Worm (Caenorhabditis elegans): Measurements from ENCODE around the gene nhr-32.

The nhr-32 gene

DNA sequence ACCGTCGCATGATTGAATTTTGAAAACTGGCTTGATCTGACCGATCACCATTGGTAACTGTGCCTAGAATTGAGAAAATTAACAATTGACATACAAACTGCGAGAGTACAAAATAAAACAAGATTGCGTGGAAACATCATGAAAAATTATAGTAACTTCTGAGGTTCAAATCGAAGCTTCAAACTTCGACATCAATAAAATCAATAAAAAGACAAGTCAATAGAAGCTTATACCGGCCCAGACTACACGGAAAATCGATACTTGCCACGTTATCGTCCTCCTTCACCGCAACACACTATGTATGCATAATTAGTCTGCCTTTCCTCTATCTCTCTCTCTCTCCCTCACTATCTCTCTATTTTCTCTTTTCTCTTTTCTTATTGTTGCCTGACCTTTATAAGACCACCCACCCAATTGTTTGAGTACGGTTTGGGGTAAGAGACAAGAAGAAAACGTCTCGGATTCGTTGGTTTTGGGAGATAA lies 25.1 kb upstream of the nhr-32 start, which contains the start of gene skr-21:
TSS of gene skr-21 (minus strand) at position 51 of the 483 bp plus-strand sequence.
- TF ChIP-seq C08G9.2 (tag; optimal IDR thresholded peaks at IDR 0.05) (no peak), ceh-30 (tag; optimal IDR thresholded peaks at IDR 0.05) (no peak), nfya-1 (tag; optimal IDR thresholded peaks at IDR 0.05) (peak; percentile 45), ceh-45 (GFP tag; IDR thresholded peaks at IDR 0.05) (no peak), gmeb-2 (tag; optimal IDR thresholded peaks at IDR 0.05) (no peak), elt-4 (tag; optimal IDR thresholded peaks at IDR 0.05) (no peak), elt-2 (tag; optimal IDR thresholded peaks at IDR 0.05) (peak; percentile 35), sdc-2 (tag; optimal IDR thresholded peaks at IDR 0.05) (no peak), sox-4 (tag; optimal IDR thresholded peaks at IDR 0.05) (no peak), sox-2 (GFP tag; IDR thresholded peaks at IDR 0.05) (peak; percentile 45), rnt-1 (tag; optimal IDR thresholded peaks at IDR 0.05) (no peak), ceh-31 (tag; optimal IDR thresholded peaks at IDR 0.05) (peak; percentile 9), ceh-48 (tag; optimal IDR thresholded peaks at IDR 0.05) (peak; percentile 73), ref-2 (tag; optimal IDR thresholded peaks at IDR 0.05) (no peak), pat-9 (tag; optimal IDR thresholded peaks at IDR 0.05) (no peak), fax-1 (tag; optimal IDR thresholded peaks at IDR 0.05) (no peak), tbx-2 (tag; optimal IDR thresholded peaks at IDR 0.05) (peak; percentile 40)

DNA sequence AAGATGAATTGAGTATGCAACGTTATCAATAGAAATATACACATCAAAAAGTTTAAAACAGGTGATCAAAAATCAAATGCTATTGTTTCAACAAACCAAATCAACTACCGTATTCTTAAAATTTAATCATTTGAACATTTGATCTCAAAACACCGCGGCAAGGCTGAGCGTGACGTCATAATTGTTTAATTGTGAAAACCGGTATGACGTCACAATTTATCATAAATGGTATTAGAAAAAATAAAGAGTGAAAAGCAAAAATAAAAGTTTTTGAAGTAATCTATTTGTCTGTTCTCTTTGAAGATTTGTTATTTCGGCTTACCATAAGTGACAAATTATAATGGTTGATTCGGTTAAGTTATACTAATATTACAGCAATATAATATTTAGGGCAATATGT lies 24.0 kb upstream of the nhr-32 start:
- TF ChIP-seq pha-4 (tag; optimal IDR thresholded peaks at IDR 0.05): no peak
- TF ChIP-seq rnt-1 (tag; optimal IDR thresholded peaks at IDR 0.05): no peak
- TF ChIP-seq gmeb-2 (tag; optimal IDR thresholded peaks at IDR 0.05): no peak
- TF ChIP-seq mec-3 (tag; optimal IDR thresholded peaks at IDR 0.05; ENCODE audit: borderline replicate concordance): no peak
- TF ChIP-seq ceh-9 (tag; optimal IDR thresholded peaks at IDR 0.05): no peak
- no peak for TF ChIP-seq ceh-31 (tag; optimal IDR thresholded peaks at IDR 0.05)
- no peak for TF ChIP-seq tbx-7 (tag; optimal IDR thresholded peaks at IDR 0.05)
- TF ChIP-seq hlh-30 (tag; optimal IDR thresholded peaks at IDR 0.05; ENCODE audit: insufficient read depth): no peak
- no peak for TF ChIP-seq elt-4 (tag; optimal IDR thresholded peaks at IDR 0.05)
- TF ChIP-seq ceh-34 (tag; optimal IDR thresholded peaks at IDR 0.05): no peak
- TF ChIP-seq ceh-18 (tag; optimal IDR thresholded peaks at IDR 0.05): no peak
- no peak for TF ChIP-seq fkh-6 (tag; optimal IDR thresholded peaks at IDR 0.05)

DNA sequence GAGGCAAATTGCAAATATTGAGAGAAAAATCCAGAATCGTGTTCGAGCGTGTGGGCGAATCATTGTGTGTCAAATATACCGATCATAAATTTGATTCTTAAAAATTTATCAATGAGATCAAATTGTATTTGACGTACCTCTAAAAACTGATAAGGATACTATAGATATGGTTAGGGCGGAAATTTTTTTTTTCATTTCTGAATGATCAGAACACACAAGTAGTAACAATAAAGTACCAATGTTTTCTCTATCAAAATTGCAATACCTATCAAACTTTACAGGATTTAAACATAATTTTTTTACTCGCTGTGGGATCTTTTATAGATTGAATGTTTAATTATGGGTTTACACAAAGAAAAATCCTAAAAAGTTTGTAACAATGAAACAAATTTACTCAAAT lies 19.5 kb upstream of the nhr-32 start, which contains the start of gene bgnt-1.5:
TSS of gene bgnt-1.5 (minus strand) at position 101 of the 400 bp plus-strand sequence.
- TF ChIP-seq nhr-232 (tag; optimal IDR thresholded peaks at IDR 0.05): no peak
- no peak for TF ChIP-seq odd-2 (tag; optimal IDR thresholded peaks at IDR 0.05)

DNA sequence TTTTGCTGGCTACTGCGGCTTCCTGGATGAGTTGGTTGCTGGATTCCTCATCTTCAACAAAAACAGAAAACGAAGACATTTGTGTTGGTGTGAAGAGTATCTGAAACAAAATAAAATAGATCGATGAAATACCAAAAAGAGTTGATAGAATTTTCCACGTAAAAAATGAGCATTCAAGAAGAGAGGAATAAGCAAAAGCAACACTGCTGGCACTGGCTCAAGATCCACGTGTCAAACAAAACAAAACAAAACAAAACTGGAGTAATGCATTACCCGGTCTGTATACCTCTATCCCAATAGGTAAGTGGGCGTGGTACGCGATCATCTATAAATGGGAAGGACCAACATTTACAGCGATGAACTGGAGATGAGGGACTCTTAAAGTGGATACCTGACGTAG lies 16.9 kb upstream of the nhr-32 start, which contains the start of gene K08H2.2:
TSS of gene K08H2.2 (minus strand) at position 101 of the 400 bp plus-strand sequence.
- no peak for TF ChIP-seq ceh-2 (tag; optimal IDR thresholded peaks at IDR 0.05)
- no peak for TF ChIP-seq ceh-45 (GFP tag; IDR thresholded peaks at IDR 0.05)
- no peak for TF ChIP-seq pqm-1 (tag; optimal IDR thresholded peaks at IDR 0.05)
- no peak for TF ChIP-seq syd-9 (tag; optimal IDR thresholded peaks at IDR 0.05)
- TF ChIP-seq F13H6.1 (tag; optimal IDR thresholded peaks at IDR 0.05): no peak
- TF ChIP-seq unc-42 (tag; optimal IDR thresholded peaks at IDR 0.05): no peak

DNA sequence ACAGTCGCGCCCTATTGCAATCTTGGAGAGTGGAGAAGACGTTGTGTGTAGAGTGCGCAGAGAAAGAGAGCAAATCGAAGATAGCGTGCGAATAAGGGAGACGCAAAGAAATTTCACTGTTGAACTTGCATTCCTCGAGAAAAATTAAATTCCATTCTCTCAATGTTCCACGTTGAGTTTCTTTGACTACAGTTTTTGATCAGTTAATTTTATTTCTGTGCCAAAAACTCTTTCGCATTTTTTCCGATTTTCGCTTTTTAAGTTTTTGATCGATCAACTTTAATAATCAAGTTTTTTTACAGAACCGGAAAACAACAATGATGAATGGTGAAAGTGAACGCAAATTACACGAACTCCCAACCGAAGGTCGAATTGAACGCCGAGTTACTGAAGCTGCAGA lies 14.7 kb upstream of the nhr-32 start, which contains the start of gene K08H2.3:
TSS of gene K08H2.3 (plus strand) at position 301 of the 400 bp plus-strand sequence.
- TF ChIP-seq tbx-7 (tag; optimal IDR thresholded peaks at IDR 0.05) (no peak), unc-3 (GFP tag; conservative IDR thresholded peaks at IDR 0.05) (no peak), unc-3 (tag; optimal IDR thresholded peaks at IDR 0.05) (no peak), tbx-2 (tag; optimal IDR thresholded peaks at IDR 0.05) (no peak), ceh-6 (GFP tag; optimal IDR thresholded peaks at IDR 0.05) (no peak), sox-2 (GFP tag; IDR thresholded peaks at IDR 0.05) (no peak), ceh-31 (tag; optimal IDR thresholded peaks at IDR 0.05) (no peak), ceh-18 (tag; optimal IDR thresholded peaks at IDR 0.05) (no peak), ref-2 (tag; optimal IDR thresholded peaks at IDR 0.05) (no peak), gmeb-2 (tag; optimal IDR thresholded peaks at IDR 0.05) (no peak), hlh-6 (tag; optimal IDR thresholded peaks at IDR 0.05) (no peak), C38D4.7 (GFP tag; optimal IDR thresholded peaks at IDR 0.05) (no peak)
